Worm (Caenorhabditis elegans): ENCODE measurements around the gene gcsh-1.

ce11 chrX:14556403-14556802, 41.5 kb upstream of the gcsh-1 start:
- no peak for TF ChIP-seq ceh-82 (tag; optimal IDR thresholded peaks at IDR 0.05)
- TF ChIP-seq ztf-11 (tag; optimal IDR thresholded peaks at IDR 0.05): no peak
- no peak for TF ChIP-seq dmd-8 (GFP tag; IDR thresholded peaks at IDR 0.05)
- no peak for TF ChIP-seq gei-8 (GFP tag; optimal IDR thresholded peaks at IDR 0.05)
- TF ChIP-seq fkh-10 (GFP tag; optimal IDR thresholded peaks at IDR 0.05): no peak
- no peak for TF ChIP-seq hif-1 (tag; optimal IDR thresholded peaks at IDR 0.05)
- no peak for TF ChIP-seq fos-1 (tag; optimal IDR thresholded peaks at IDR 0.05)
- TF ChIP-seq lin-29 (GFP tag; IDR thresholded peaks at IDR 0.05): no peak
- no peak for TF ChIP-seq Y5F2A.4 (GFP tag; optimal IDR thresholded peaks at IDR 0.05)
- TF ChIP-seq ces-1 (GFP tag; optimal IDR thresholded peaks at IDR 0.05): no peak
- TF ChIP-seq mxl-3 (GFP tag; optimal IDR thresholded peaks at IDR 0.05): no peak
- no peak for TF ChIP-seq unc-62 (GFP tag; optimal IDR thresholded peaks at IDR 0.05 in 1 of 2)
- TF ChIP-seq unc-62 (tag; optimal IDR thresholded peaks at IDR 0.05): no peak
- no peak for TF ChIP-seq nhr-41 (GFP tag; IDR thresholded peaks at IDR 0.05)
- no peak for TF ChIP-seq snpc-1.2 (GFP tag; IDR thresholded peaks at IDR 0.05)

Data from whole organism, L4 larva.